Worm (Caenorhabditis elegans): ENCODE data around the gene acs-19.

DNA sequence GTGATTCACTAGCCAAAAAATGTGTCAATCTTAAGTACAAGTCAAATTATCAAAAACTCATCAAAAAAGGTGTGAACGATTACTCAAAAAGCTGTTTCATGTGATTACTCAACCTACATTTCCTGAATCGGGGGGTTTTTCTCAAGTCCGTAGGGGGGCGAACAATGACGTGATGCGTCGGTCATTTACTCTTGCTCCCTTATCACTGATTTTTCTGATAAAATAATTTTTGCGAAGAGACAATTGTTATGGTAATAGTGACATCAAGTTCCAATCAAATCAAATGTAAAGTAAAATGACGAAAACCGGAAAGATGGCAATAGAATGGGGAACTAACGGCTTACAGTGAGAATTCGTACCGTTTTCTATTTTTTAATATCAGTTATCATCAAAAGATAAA is 29.7 kb downstream of the acs-19 start:
- TF ChIP-seq lin-15B (tag; optimal IDR thresholded peaks at IDR 0.05), result no peak
- TF ChIP-seq pqm-1 (tag; optimal IDR thresholded peaks at IDR 0.05), result peak; percentile 54
- TF ChIP-seq elt-2 (tag; optimal IDR thresholded peaks at IDR 0.05), result peak; percentile 36
- TF ChIP-seq unc-39 (tag; optimal IDR thresholded peaks at IDR 0.05), result no peak
- TF ChIP-seq ztf-11 (tag; optimal IDR thresholded peaks at IDR 0.05), result no peak
- no peak for TF ChIP-seq mml-1 (tag; optimal IDR thresholded peaks at IDR 0.05)
- TF ChIP-seq nhr-28 (tag; optimal IDR thresholded peaks at IDR 0.05), result no peak
- TF ChIP-seq egl-5 (tag; optimal IDR thresholded peaks at IDR 0.05), result no peak
